Worm (Caenorhabditis elegans): ENCODE measurements around the gene aldo-1.

DNA sequence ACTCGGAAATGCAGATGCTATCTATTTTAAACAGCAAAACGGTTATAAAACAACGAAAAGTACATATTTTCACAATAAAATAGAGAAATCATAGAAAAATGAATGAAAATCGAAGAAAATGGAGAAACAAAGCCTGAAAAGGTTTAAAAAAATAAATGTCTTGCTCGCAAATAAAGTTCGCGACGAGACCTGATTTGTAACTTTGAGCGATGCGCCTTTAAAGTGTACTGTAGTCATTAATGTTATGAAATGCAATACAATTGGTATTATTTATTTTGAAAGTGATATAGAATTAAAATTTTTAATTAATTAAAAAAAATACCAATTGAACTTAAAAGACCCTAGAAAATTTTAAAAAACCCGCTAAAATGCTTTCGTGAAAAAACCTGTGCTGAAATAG is 3.5 kb downstream of the aldo-1 start:
- TF ChIP-seq nhr-25 (tag; optimal IDR thresholded peaks at IDR 0.05; ENCODE audit: borderline replicate concordance, insufficient read depth): no peak
- no peak for TF ChIP-seq nhr-6 (tag; optimal IDR thresholded peaks at IDR 0.05)
- peak; percentile 2 for TF ChIP-seq aha-1 (tag)

Data from whole organism, L4 larva.